Worm (Caenorhabditis elegans): ENCODE measurements around the gene sri-38.
"Not testable (repeated sequence)": the region's sequence is repeated elsewhere in the genome, so short reads cannot be mapped to it uniquely, and the experiment has no call there.

sri-38 gene

ce11 chrII:2644498-2644897 is 33.8 kb downstream of the sri-38 start, which contains the start of gene F22E5.11:
Gene F22E5.11, minus strand, starts transcription at chrII:2644598.
- TF ChIP-seq pat-9 (tag; optimal IDR thresholded peaks at IDR 0.05) = no peak
- no peak for TF ChIP-seq ttx-3 (tag; optimal IDR thresholded peaks at IDR 0.05)
- TF ChIP-seq fkh-6 (tag; optimal IDR thresholded peaks at IDR 0.05) = no peak
- no peak for TF ChIP-seq lim-6 (tag; optimal IDR thresholded peaks at IDR 0.05)
- no peak for TF ChIP-seq syd-9 (tag; optimal IDR thresholded peaks at IDR 0.05)
- TF ChIP-seq sox-4 (tag; optimal IDR thresholded peaks at IDR 0.05) = no peak
- no peak for TF ChIP-seq elt-4 (tag; optimal IDR thresholded peaks at IDR 0.05)
- TF ChIP-seq unc-55 (GFP tag; optimal IDR thresholded peaks at IDR 0.05) = no peak

ce11 chrII:2646756-2647155 is 36.1 kb downstream of the sri-38 start, which contains the start of gene F22E5.12:
Gene F22E5.12, minus strand, starts transcription at chrII:2646856.
- not testable (repeated sequence) for TF ChIP-seq pat-9, gmeb-2, pha-4 (tag; optimal IDR thresholded peaks at IDR 0.05)

- TF ChIP-seq ceh-45 (GFP tag; IDR thresholded peaks at IDR 0.05) = no peak
- no peak for TF ChIP-seq F13H6.1 (tag; optimal IDR thresholded peaks at IDR 0.05)
- no peak for TF ChIP-seq unc-42 (tag; optimal IDR thresholded peaks at IDR 0.05)
- no peak for TF ChIP-seq sox-4 (tag; optimal IDR thresholded peaks at IDR 0.05)
- TF ChIP-seq npax-4 (tag; optimal IDR thresholded peaks at IDR 0.05) = no peak
- TF ChIP-seq pha-2 (tag; optimal IDR thresholded peaks at IDR 0.05) = no peak
- TF ChIP-seq pat-9 (tag; optimal IDR thresholded peaks at IDR 0.05) = no peak
- no peak for TF ChIP-seq K02D7.2 (tag; optimal IDR thresholded peaks at IDR 0.05)
- no peak for TF ChIP-seq mec-3 (tag; optimal IDR thresholded peaks at IDR 0.05; ENCODE audit: borderline replicate concordance)
- TF ChIP-seq zip-5 (tag; optimal IDR thresholded peaks at IDR 0.05) = no peak
- no peak for TF ChIP-seq ztf-16 (tag; optimal IDR thresholded peaks at IDR 0.05)
- TF ChIP-seq ceh-9 (tag; optimal IDR thresholded peaks at IDR 0.05) = no peak
- TF ChIP-seq odd-2 (tag; optimal IDR thresholded peaks at IDR 0.05) = no peak
- TF ChIP-seq ceh-2 (tag; optimal IDR thresholded peaks at IDR 0.05) = no peak
Observed at ce11 chrII:2649015-2649414, 38.4 kb downstream of the sri-38 start.

- TF ChIP-seq pax-1 (tag; optimal IDR thresholded peaks at IDR 0.05) (no peak), ceh-31 (tag; optimal IDR thresholded peaks at IDR 0.05) (no peak), ref-2 (tag; optimal IDR thresholded peaks at IDR 0.05) (no peak), ets-4 (tag; optimal IDR thresholded peaks at IDR 0.05) (no peak), dve-1 (tag; optimal IDR thresholded peaks at IDR 0.05) (no peak), madf-2 (tag; optimal IDR thresholded peaks at IDR 0.05) (no peak), fax-1 (tag; optimal IDR thresholded peaks at IDR 0.05) (no peak), ahr-1 (tag; optimal IDR thresholded peaks at IDR 0.05) (no peak), ceh-34 (tag; optimal IDR thresholded peaks at IDR 0.05) (no peak), pat-9 (tag; optimal IDR thresholded peaks at IDR 0.05) (no peak)
Observed at ce11 chrII:2649539-2649938, 38.9 kb downstream of the sri-38 start, which contains the start of the genes F22E5.13 and F22E5.6. Gene F22E5.13, minus strand, starts transcription at chrII:2649639. Gene F22E5.6, plus strand, starts transcription at chrII:2649835.

- TF ChIP-seq hlh-15 (tag; optimal IDR thresholded peaks at IDR 0.05) (no peak), unc-42 (tag; optimal IDR thresholded peaks at IDR 0.05) (no peak), K09A11.1 (tag; optimal IDR thresholded peaks at IDR 0.05; ENCODE audit: insufficient read depth) (no peak), hlh-6 (tag; optimal IDR thresholded peaks at IDR 0.05) (no peak), fkh-10 (GFP tag; optimal IDR thresholded peaks at IDR 0.05) (no peak), nhr-232 (tag; optimal IDR thresholded peaks at IDR 0.05) (no peak), ztf-16 (tag; optimal IDR thresholded peaks at IDR 0.05) (no peak), pqm-1 (tag; optimal IDR thresholded peaks at IDR 0.05) (no peak), lin-11 (tag; optimal IDR thresholded peaks at IDR 0.05) (no peak), nhr-11 (tag; optimal IDR thresholded peaks at IDR 0.05) (no peak), unc-86 (tag; optimal IDR thresholded peaks at IDR 0.05) (no peak), unc-3 (GFP tag; conservative IDR thresholded peaks at IDR 0.05) (no peak), unc-3 (tag; optimal IDR thresholded peaks at IDR 0.05) (no peak), ceh-14 (tag; optimal IDR thresholded peaks at IDR 0.05) (no peak), odd-2 (tag; optimal IDR thresholded peaks at IDR 0.05) (no peak), npax-4 (tag; optimal IDR thresholded peaks at IDR 0.05) (no peak), ref-2 (tag; optimal IDR thresholded peaks at IDR 0.05) (no peak), sox-4 (tag; optimal IDR thresholded peaks at IDR 0.05) (no peak)
Observed at ce11 chrII:2656606-2657005, 45.9 kb downstream of the sri-38 start, which contains the start of gene sri-47. Gene sri-47, plus strand, starts transcription at chrII:2656906.
